Worm (Caenorhabditis elegans): ENCODE data around the gene Y62H9A.3.

Gene Y62H9A.3

ce11 chrX:11872210-11872609 lies 7.6 kb downstream of the Y62H9A.3 start:
- TF ChIP-seq Y53F4B.3 (GFP tag; IDR thresholded peaks at IDR 0.05) (no peak), fkh-3 (tag; optimal IDR thresholded peaks at IDR 0.05) (no peak), hmg-1.2 (GFP tag; IDR thresholded peaks at IDR 0.05) (peak; percentile 66), nhr-179 (tag; optimal IDR thresholded peaks at IDR 0.05) (peak; percentile 10), B0035.1 (tag; optimal IDR thresholded peaks at IDR 0.05) (peak; percentile 47), akir-1 (GFP tag; optimal IDR thresholded peaks at IDR 0.05) (no peak), lin-26 (GFP tag; IDR thresholded peaks at IDR 0.05) (peak; percentile 93), ztf-18 (tag; optimal IDR thresholded peaks at IDR 0.05) (peak; percentile 64), ceh-79 (tag; optimal IDR thresholded peaks at IDR 0.05) (no peak), ztf-25 (GFP tag; IDR thresholded peaks at IDR 0.05) (0 out of 2 replicates have a peak, but pooled peaks have one; percentile 48), nhr-27 (tag; optimal IDR thresholded peaks at IDR 0.05) (no peak), pha-4 (tag; optimal IDR thresholded peaks at IDR 0.05) (no peak), lir-1 (GFP tag; conservative IDR thresholded peaks at IDR 0.05) (0 out of 2 replicates have a peak, but pooled peaks have one; percentile 29), tbp1 (GFP tag; optimal IDR thresholded peaks at IDR 0.05) (peak; percentile 88), B0261.1 (tag; optimal IDR thresholded peaks at IDR 0.05) (peak; percentile 84), hlh-12 (tag; optimal IDR thresholded peaks at IDR 0.05) (no peak), egrh-3 (GFP tag; IDR thresholded peaks at IDR 0.05) (no peak), Y67H2A.10 (GFP tag; conservative IDR thresholded peaks at IDR 0.05) (no peak), madf-8 (GFP tag; conservative IDR thresholded peaks at IDR 0.05) (no peak), bed-1 (GFP tag; IDR thresholded peaks at IDR 0.05) (no peak), ets-4 (GFP tag; optimal IDR thresholded peaks at IDR 0.05) (no peak), repo-1 (tag; optimal IDR thresholded peaks at IDR 0.05) (peak; percentile 40), let-607 (tag; optimal IDR thresholded peaks at IDR 0.05) (no peak), lsy-27 (tag; optimal IDR thresholded peaks at IDR 0.05; ENCODE audit: borderline replicate concordance, insufficient read depth) (peak; percentile 8), nhr-80 (tag; optimal IDR thresholded peaks at IDR 0.05) (peak; percentile 17), F55B11.4 (tag; optimal IDR thresholded peaks at IDR 0.05; ENCODE audit: borderline replicate concordance, insufficient read depth) (no peak), gei-17 (GFP tag; optimal IDR thresholded peaks at IDR 0.05) (no peak), attf-3 (GFP tag; conservative IDR thresholded peaks at IDR 0.05) (no peak), him-1 (tag; optimal IDR thresholded peaks at IDR 0.05) (peak; percentile 28), Y56A3A.18 (GFP tag; IDR thresholded peaks at IDR 0.05) (peak; percentile 68; the same call in 1 of the 2 replicates), dox-1 (GFP tag; IDR thresholded peaks at IDR 0.05) (peak; percentile 68), nfyb-1 (GFP tag; IDR thresholded peaks at IDR 0.05) (peak; percentile 78), nhr-90 (tag; optimal IDR thresholded peaks at IDR 0.05) (peak; percentile 56), tlf-1 (GFP tag; optimal IDR thresholded peaks at IDR 0.05) (no peak), atf-7 (tag; optimal IDR thresholded peaks at IDR 0.05) (peak; percentile 10), mcd-1 (GFP tag; IDR thresholded peaks at IDR 0.05) (no peak), ztf-28 (GFP tag; IDR thresholded peaks at IDR 0.05) (no peak), madf-10 (tag; optimal IDR thresholded peaks at IDR 0.05) (peak; percentile 52), die-1 (tag; optimal IDR thresholded peaks at IDR 0.05) (peak; percentile 44), F57A8.1 (GFP tag; optimal IDR thresholded peaks at IDR 0.05) (no peak), ztf-3 (GFP tag; optimal IDR thresholded peaks at IDR 0.05) (no peak), Y53G8AR.9 (GFP tag; conservative IDR thresholded peaks at IDR 0.05) (peak; percentile 71; the same call in 1 of the 2 replicates), egl-44 (GFP tag; IDR thresholded peaks at IDR 0.05) (peak; percentile 83; the same call in 1 of the 2 replicates), bed-2 (GFP tag; IDR thresholded peaks at IDR 0.05) (no peak), unc-62 (GFP tag; optimal IDR thresholded peaks at IDR 0.05) (no peak), somi-1 (GFP tag; optimal IDR thresholded peaks at IDR 0.05) (no peak), ama-1 (optimal IDR thresholded peaks at IDR 0.05) (no peak), ama-1 (GFP tag; optimal IDR thresholded peaks at IDR 0.05) (no peak), sea-2 (GFP tag; IDR thresholded peaks at IDR 0.05) (0 out of 2 replicates have a peak, but pooled peaks have one; percentile 52)

Measured in whole organism, young adult.